Worm (Caenorhabditis elegans) whole organism, mixed stage, embryonic: Measurements from ENCODE around the gene srd-29.

Source experiments
- lsy-2 ChIP-seq: fragments of 150-350 bp; optimal IDR thresholded peaks from 2 replicates; lab custom pipeline; 2014; ENCODE audit warnings: missing biosample characterization, missing genetic modification characterization
- nhr-28 ChIP-seq: fragments of 150-350 bp; optimal IDR thresholded peaks from 2 replicates; lab custom pipeline; 2014; ENCODE audit warnings: missing biosample characterization, missing genetic modification characterization
- pha-4 ChIP-seq: fragments of 150-350 bp; optimal IDR thresholded peaks from 2 replicates; lab custom pipeline; 2018; ENCODE audit warnings: missing biosample characterization, missing genetic modification reagents, missing genetic modification characterization
- sptf-1 ChIP-seq: sonication (generic microtip); optimal IDR thresholded peaks from 2 replicates; lab custom pipeline; 2017; ENCODE audit warnings: mild to moderate bottlenecking, missing genetic modification characterization, moderate library complexity, missing compliant biosample characterization
- unc-62 ChIP-seq: fragments of 150-350 bp; optimal IDR thresholded peaks from 2 replicates; lab custom pipeline; 2014; ENCODE audit warnings: missing biosample characterization, missing genetic modification reagents, missing genetic modification characterization

DNA sequence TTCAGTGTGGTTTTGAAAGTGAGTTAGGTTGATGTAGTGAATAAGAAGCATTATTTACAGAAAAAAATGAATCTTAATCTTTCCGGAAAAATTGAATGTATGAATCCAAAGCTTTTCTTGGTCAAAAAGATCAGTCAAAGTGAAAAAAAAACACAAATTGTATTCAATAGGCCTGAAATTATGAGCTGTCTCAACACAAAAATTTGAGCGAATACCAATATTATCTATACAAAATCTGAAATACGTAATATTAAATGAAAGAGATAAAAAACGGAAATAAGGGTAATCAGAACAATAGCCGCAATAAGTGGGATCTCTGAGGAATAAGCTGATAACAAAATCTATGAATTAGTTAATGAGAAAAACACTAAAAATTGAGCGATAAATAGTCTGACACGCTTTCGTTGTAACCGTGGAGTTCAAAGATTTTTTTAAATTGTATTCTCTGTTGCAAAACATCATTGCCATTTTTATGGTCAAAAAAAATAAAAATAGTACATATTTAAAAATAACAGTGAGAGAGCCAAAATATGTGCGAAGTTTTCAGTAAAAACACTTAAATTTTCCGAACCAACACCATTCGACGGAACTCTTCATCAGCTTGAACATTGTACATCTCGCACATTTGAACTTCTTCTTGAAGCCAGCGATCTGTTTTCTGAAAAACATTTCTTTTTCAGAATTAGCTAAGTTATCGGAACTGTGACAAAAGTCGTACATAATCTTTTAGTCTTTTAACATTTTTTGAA, 48.5 kb downstream of the srd-29 start, which contains the start of gene sre-11:
- TF ChIP-seq sptf-1 (tag; lab: Kevin White, UChicago) (no peak), unc-62 (no peak), nhr-28 (tag; lab: Kevin White, UChicago) (no peak), pha-4 (tag; lab: Kevin White, UChicago) (no peak), lsy-2 (no peak)
